Worm (Caenorhabditis elegans) whole organism, mixed stage, embryonic: ENCODE results near the gene sdpn-1.

Source experiments
- ceh-39 ChIP-seq: fragments of 150-350 bp; optimal IDR thresholded peaks from 2 replicates; lab custom pipeline; 2014; ENCODE audit warnings: missing biosample characterization, missing genetic modification characterization
- hlh-1 ChIP-seq: fragments of 150-350 bp; optimal IDR thresholded peaks from 2 replicates; lab custom pipeline; 2014; ENCODE audit warnings: missing biosample characterization, missing genetic modification reagents, missing genetic modification characterization
- lsy-2 ChIP-seq: fragments of 150-350 bp; optimal IDR thresholded peaks from 2 replicates; lab custom pipeline; 2014; ENCODE audit warnings: missing biosample characterization, missing genetic modification characterization
- unc-62 ChIP-seq: fragments of 150-350 bp; optimal IDR thresholded peaks from 2 replicates; lab custom pipeline; 2014; ENCODE audit warnings: missing biosample characterization, missing genetic modification reagents, missing genetic modification characterization
- ztf-11 ChIP-seq: fragments of 150-350 bp; optimal IDR thresholded peaks from 2 replicates; lab custom pipeline; 2014; ENCODE audit warnings: missing biosample characterization, missing genetic modification characterization

ce11 chrX:7998942-7999341, 913 bp upstream of the sdpn-1 start:
- TF ChIP-seq unc-62 (no peak), hlh-1 (no peak), ztf-11 (no peak), ceh-39 (tag; lab: Kevin White, UChicago) (no peak), lsy-2 (no peak)
